Worm (Caenorhabditis elegans) whole organism, young adult: Measurements from ENCODE around the gene ttr-19.

Experiments
- D2030.7 ChIP-seq: fragments of 200-800 bp; sonication (Bioruptor generic); IDR thresholded peaks from 2 replicates; pipeline ENCODE4 v1.3.6; 2022; ENCODE audit warnings: missing genetic modification reagents, missing genetic modification characterization, missing compliant biosample characterization
- F10E7.11 ChIP-seq: sonication (generic microtip); optimal IDR thresholded peaks from 2 replicates; lab custom pipeline; 2017; ENCODE audit warnings: mild to moderate bottlenecking, missing genetic modification characterization, moderate library complexity, missing compliant biosample characterization
- F22D6.2 ChIP-seq: sonication (generic microtip); optimal IDR thresholded peaks from 2 replicates; lab custom pipeline; 2016; ENCODE audit warnings: mild to moderate bottlenecking, missing genetic modification characterization, missing compliant biosample characterization
- F39B2.1 ChIP-seq: fragments of 200-800 bp; sonication (Bioruptor generic); IDR thresholded peaks from 2 replicates; pipeline ENCODE4 v1.3.6; 2022; ENCODE audit warnings: missing genetic modification reagents, missing genetic modification characterization, missing compliant biosample characterization
- K11D2.4 ChIP-seq: fragments of 200-800 bp; sonication (Bioruptor generic); IDR thresholded peaks from 2 replicates; pipeline ENCODE4 v1.3.6; 2022; ENCODE audit warnings: missing genetic modification reagents, missing genetic modification characterization, missing compliant biosample characterization
- K12H6.12 ChIP-seq: fragments of 200-800 bp; sonication (Bioruptor generic); optimal IDR thresholded peaks from 2 replicates; lab custom pipeline; 2018; ENCODE audit warnings: mild to moderate bottlenecking, missing genetic modification characterization, missing compliant biosample characterization
- T26A5.8 ChIP-seq: sonication (generic microtip); optimal IDR thresholded peaks from 2 replicates; lab custom pipeline; 2016; ENCODE audit warnings: missing genetic modification characterization, missing compliant biosample characterization
- Y53F4B.3 ChIP-seq: fragments of 200-800 bp; sonication (Bioruptor generic); IDR thresholded peaks from 2 replicates; pipeline ENCODE4 v1.3.6; 2022; ENCODE audit warnings: missing genetic modification reagents, missing genetic modification characterization, missing compliant biosample characterization
- Y79H2A.3 ChIP-seq: fragments of 200-800 bp; sonication (Bioruptor generic); conservative IDR thresholded peaks from 2 replicates; pipeline ENCODE4 v1.3.6; 2022; ENCODE audit warnings: missing genetic modification reagents, missing genetic modification characterization, missing compliant biosample characterization
- ama-1 ChIP-seq, 3 experiments: fragments of 150-350 bp in 1 of 3; sonication (generic microtip) in 2 of 3; optimal IDR thresholded peaks; 2 replicates each; lab custom pipeline; 2014 to 2018; ENCODE audit warnings: missing biosample characterization in 2 of 3, missing genetic modification characterization in 2 of 3, missing genetic modification reagents in 2 of 3
- atf-7 ChIP-seq: sonication (generic microtip); optimal IDR thresholded peaks from 2 replicates; lab custom pipeline; 2017; ENCODE audit warnings: mild to moderate bottlenecking, missing genetic modification characterization, missing compliant biosample characterization
- attf-5 ChIP-seq: fragments of 200-800 bp; sonication (Bioruptor generic); optimal IDR thresholded peaks from 2 replicates; lab custom pipeline; 2018; ENCODE audit warnings: mild to moderate bottlenecking, missing genetic modification characterization, missing compliant biosample characterization
- bed-1 ChIP-seq: fragments of 200-800 bp; sonication (Bioruptor generic); IDR thresholded peaks from 2 replicates; pipeline ENCODE4 v1.3.6; 2022; ENCODE audit warnings: missing genetic modification reagents, missing genetic modification characterization, missing compliant biosample characterization
- cebp-1 ChIP-seq, 2 experiments: fragments of 200-800 bp in 1 of 2; sonication (Bioruptor generic) in 1 of 2; sonication (generic microtip) in 1 of 2; IDR thresholded peaks in 1 of 2; optimal IDR thresholded peaks in 1 of 2; 2 replicates each; pipeline versions ENCODE4 v1.3.6 to Lab custom; 2017 to 2022; ENCODE audit warnings: missing compliant biosample characterization in 2 of 2, missing genetic modification characterization in 2 of 2, mild to moderate bottlenecking in 1 of 2, missing genetic modification reagents in 1 of 2, moderate library complexity in 1 of 2
- ceh-27 ChIP-seq: fragments of 200-800 bp; sonication (Bioruptor generic); optimal IDR thresholded peaks from 2 replicates; lab custom pipeline; 2018; ENCODE audit warnings: mild to moderate bottlenecking, missing genetic modification characterization, moderate library complexity, missing compliant biosample characterization
- ceh-79 ChIP-seq: sonication (generic microtip); optimal IDR thresholded peaks from 2 replicates; lab custom pipeline; 2017; ENCODE audit warnings: mild to moderate bottlenecking, missing genetic modification characterization, missing compliant biosample characterization
- ceh-91 ChIP-seq: fragments of 200-800 bp; sonication (Bioruptor generic); IDR thresholded peaks from 2 replicates; pipeline ENCODE4 v1.3.6; 2022; ENCODE audit warnings: missing genetic modification reagents, missing genetic modification characterization, missing compliant biosample characterization
- efl-1 ChIP-seq: fragments of 150-350 bp; optimal IDR thresholded peaks from 2 replicates; lab custom pipeline; 2014; ENCODE audit warnings: missing biosample characterization, missing genetic modification reagents, missing genetic modification characterization
- egl-18 ChIP-seq: fragments of 200-800 bp; sonication (Bioruptor generic); IDR thresholded peaks from 2 replicates; pipeline ENCODE4 v1.3.6; 2022; ENCODE audit warnings: missing genetic modification reagents, missing genetic modification characterization, missing compliant biosample characterization
- egl-44 ChIP-seq: fragments of 200-800 bp; sonication (Bioruptor generic); IDR thresholded peaks from 2 replicates; pipeline ENCODE4 v1.3.6; 2022; ENCODE audit warnings: missing genetic modification reagents, missing genetic modification characterization, missing compliant biosample characterization
- gei-17 ChIP-seq: fragments of 200-800 bp; sonication (Bioruptor generic); optimal IDR thresholded peaks from 2 replicates; lab custom pipeline; 2018; ENCODE audit warnings: mild to moderate bottlenecking, missing genetic modification characterization, missing compliant biosample characterization
- hlh-26 ChIP-seq: fragments of 200-800 bp; sonication (Bioruptor generic); conservative IDR thresholded peaks from 2 replicates; pipeline ENCODE4 v1.3.6; 2022; ENCODE audit warnings: missing genetic modification reagents, missing genetic modification characterization, missing compliant biosample characterization
- hrde-1 ChIP-seq: sonication (generic microtip); optimal IDR thresholded peaks from 2 replicates; lab custom pipeline; 2016; ENCODE audit warnings: missing genetic modification characterization, mild to moderate bottlenecking, missing compliant biosample characterization, moderate library complexity, missing genotype, missing genetic modification reagents, borderline replicate concordance
- hsf-1 ChIP-seq: fragments of 200-800 bp; sonication (Bioruptor generic); IDR thresholded peaks from 2 replicates; pipeline ENCODE4 v1.3.6; 2022; ENCODE audit warnings: missing genetic modification reagents, missing genetic modification characterization, missing compliant biosample characterization
- lag-1 ChIP-seq: fragments of 200-800 bp; sonication (Bioruptor generic); IDR thresholded peaks from 2 replicates; pipeline ENCODE4 v1.3.6; 2022; ENCODE audit warnings: missing genetic modification reagents, missing genetic modification characterization, missing compliant biosample characterization
- let-526 ChIP-seq: fragments of 200-800 bp; sonication (Bioruptor generic); IDR thresholded peaks from 2 replicates; pipeline ENCODE4 v1.3.6; 2022; ENCODE audit warnings: missing genetic modification reagents, missing genetic modification characterization, missing compliant biosample characterization
- nfya-1 ChIP-seq: sonication (generic microtip); optimal IDR thresholded peaks from 2 replicates; lab custom pipeline; 2017; ENCODE audit warnings: antibody characterized with exemption, missing compliant biosample characterization, missing genetic modification characterization, borderline replicate concordance; ENCODE audit not compliant: insufficient read depth
- nfya-2 ChIP-seq: fragments of 200-800 bp; sonication (Bioruptor generic); IDR thresholded peaks from 2 replicates; pipeline ENCODE4 v1.3.6; 2022; ENCODE audit warnings: missing genetic modification reagents, missing genetic modification characterization, missing compliant biosample characterization
- nhr-80 ChIP-seq: sonication (generic microtip); optimal IDR thresholded peaks from 2 replicates; lab custom pipeline; 2016; ENCODE audit warnings: missing genetic modification characterization, missing compliant biosample characterization
- pha-4 ChIP-seq: fragments of 150-350 bp; sonication (generic microtip); optimal IDR thresholded peaks from 2 replicates; lab custom pipeline; 2014; ENCODE audit warnings: missing biosample characterization, missing genetic modification reagents, missing genetic modification characterization
- rcor-1 ChIP-seq: fragments of 200-800 bp; sonication (Bioruptor generic); IDR thresholded peaks from 2 replicates; pipeline ENCODE4 v1.3.6; 2022; ENCODE audit warnings: missing genetic modification reagents, missing genetic modification characterization, missing compliant biosample characterization
- repo-1 ChIP-seq: sonication (generic microtip); optimal IDR thresholded peaks from 2 replicates; lab custom pipeline; 2017; ENCODE audit warnings: mild to moderate bottlenecking, missing genetic modification characterization, missing compliant biosample characterization
- rpc-1 ChIP-seq, 2 experiments: fragments of 150-350 bp in 1 of 2; sonication (generic microtip) in 1 of 2; optimal IDR thresholded peaks; 2 replicates each; lab custom pipeline; 2014 to 2018; ENCODE audit warnings: missing biosample characterization in 1 of 2, missing genetic modification characterization in 1 of 2, missing genetic modification reagents in 1 of 2, missing genotype in 1 of 2
- sdz-38 ChIP-seq: sonication (generic microtip); optimal IDR thresholded peaks from 2 replicates; lab custom pipeline; 2016; ENCODE audit warnings: missing genotype, missing genetic modification characterization, missing compliant biosample characterization
- snpc-3.4 ChIP-seq: sonication (generic microtip); optimal IDR thresholded peaks from 2 replicates; lab custom pipeline; 2017; ENCODE audit warnings: missing genetic modification characterization, mild to moderate bottlenecking, missing compliant biosample characterization, antibody characterized with exemption, moderate library complexity, missing genotype, missing genetic modification reagents
- tbx-9 ChIP-seq: sonication (generic microtip); optimal IDR thresholded peaks from 2 replicates; lab custom pipeline; 2016; ENCODE audit warnings: borderline replicate concordance, missing genetic modification characterization, inconsistent platforms, missing compliant biosample characterization
- unc-62 ChIP-seq: fragments of 150-350 bp; optimal IDR thresholded peaks from 2 replicates; lab custom pipeline; 2014; ENCODE audit warnings: missing biosample characterization, missing genetic modification reagents, missing genetic modification characterization

ttr-19 gene

DNA sequence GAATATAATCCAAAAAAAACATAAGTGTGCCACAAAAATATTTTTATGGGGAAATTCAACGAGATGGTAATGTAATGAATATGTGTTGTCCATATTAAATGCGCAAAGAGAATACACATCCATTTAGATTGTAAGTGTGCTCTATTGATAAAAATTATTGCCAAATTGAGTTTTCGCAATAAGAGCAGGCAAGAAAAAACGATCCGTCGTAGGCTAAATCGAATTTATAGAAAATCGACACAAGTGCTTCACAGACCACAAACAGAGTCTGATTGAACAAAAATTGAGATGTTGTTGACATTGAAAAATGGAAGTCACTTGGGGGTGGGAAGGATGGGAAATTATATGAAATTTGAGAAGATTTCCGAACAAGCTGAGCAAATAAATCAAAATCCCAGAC lies 37.8 kb upstream of the ttr-19 start:
- TF ChIP-seq K11D2.4 (GFP tag; lab: Robert Waterston, UW) (no peak), rcor-1 (GFP tag; lab: Robert Waterston, UW) (no peak), lag-1 (GFP tag; lab: Robert Waterston, UW) (no peak), hlh-26 (no peak), Y53F4B.3 (GFP tag; lab: Robert Waterston, UW) (no peak), hrde-1 (tag; lab: Kevin White, UChicago) (no peak), efl-1 (GFP tag; lab: Kevin White, UChicago) (no peak), repo-1 (no peak), gei-17 (GFP tag; lab: Kevin White, UChicago) (no peak), F10E7.11 (tag; lab: Kevin White, UChicago) (no peak), let-526 (GFP tag; lab: Robert Waterston, UW) (no peak), bed-1 (no peak), snpc-3.4 (no peak), egl-44 (no peak), tbx-9 (tag; lab: Kevin White, UChicago) (no peak), hsf-1 (GFP tag; lab: Robert Waterston, UW) (no peak), Y79H2A.3 (GFP tag; lab: Robert Waterston, UW) (no peak), sdz-38 (tag; lab: Kevin White, UChicago) (no peak), ceh-91 (GFP tag; lab: Robert Waterston, UW) (no peak)
- TF ChIP-seq, all 124 proteins: peak for 0

- no peak for TF ChIP-seq atf-7 (tag; lab: Kevin White, UChicago)
- TF ChIP-seq T26A5.8 (tag; lab: Kevin White, UChicago) = no peak
- no peak for TF ChIP-seq hsf-1 (GFP tag; lab: Robert Waterston, UW)
Measured at ce11 chrV:10260460-10260859, 33.2 kb upstream of the ttr-19 start, which contains the start of gene sri-18. Gene sri-18 (minus strand): TSS chrV:10260560.

- TF ChIP-seq cebp-1 (GFP tag; IDR thresholded peaks at IDR 0.05; lab: Robert Waterston, UW) (no peak), cebp-1 (tag; optimal IDR thresholded peaks at IDR 0.05; lab: Kevin White, UChicago) (peak; percentile 32), ama-1 (optimal IDR thresholded peaks at IDR 0.05; lab: Kevin White, UChicago) (no peak), ama-1 (GFP tag; optimal IDR thresholded peaks at IDR 0.05; lab: Kevin White, UChicago) (no peak), rcor-1 (GFP tag; lab: Robert Waterston, UW) (no peak), tbx-9 (tag; lab: Kevin White, UChicago) (no peak), pha-4 (tag; lab: Kevin White, UChicago) (peak; percentile 31), nfya-2 (GFP tag; lab: Robert Waterston, UW) (no peak), F22D6.2 (no peak), rpc-1 (optimal IDR thresholded peaks at IDR 0.05; lab: Kevin White, UChicago) (no peak), rpc-1 (tag; optimal IDR thresholded peaks at IDR 0.05; lab: Kevin White, UChicago) (no peak), attf-5 (GFP tag; lab: Kevin White, UChicago) (no peak), let-526 (GFP tag; lab: Robert Waterston, UW) (no peak), F39B2.1 (no peak), ceh-79 (tag; lab: Kevin White, UChicago) (no peak), nfya-1 (no peak), F10E7.11 (tag; lab: Kevin White, UChicago) (no peak), D2030.7 (GFP tag; lab: Robert Waterston, UW) (no peak), ceh-27 (GFP tag; lab: Kevin White, UChicago) (no peak), nhr-80 (tag; lab: Kevin White, UChicago) (peak; percentile 91), K12H6.12 (tag; lab: Kevin White, UChicago) (no peak), unc-62 (no peak), egl-18 (GFP tag; lab: Robert Waterston, UW) (no peak)
Measured at ce11 chrV:10256050-10256449, 28.8 kb upstream of the ttr-19 start, which contains the start of gene nhr-232. Gene nhr-232 (plus strand): TSS chrV:10256170.
